Worm (Caenorhabditis elegans): ENCODE data around the gene T23F6.3.

ce11 chrIV:12700944-12701343 lies 23.6 kb downstream of the T23F6.3 start:
- no peak for TF ChIP-seq nhr-28 (tag; optimal IDR thresholded peaks at IDR 0.05)
- no peak for TF ChIP-seq fkh-10 (GFP tag; optimal IDR thresholded peaks at IDR 0.05)
- no peak for TF ChIP-seq nhr-77 (tag; optimal IDR thresholded peaks at IDR 0.05)
- TF ChIP-seq unc-39 (tag; optimal IDR thresholded peaks at IDR 0.05): no peak
- no peak for TF ChIP-seq ztf-4 (tag; optimal IDR thresholded peaks at IDR 0.05)
- no peak for TF ChIP-seq sea-2 (GFP tag; optimal IDR thresholded peaks at IDR 0.05)

All from whole organism, L3 larva.